Worm (Caenorhabditis elegans) whole organism, L4 larva: ENCODE results near the gene T24D5.4.

Source experiments
- ZK337.2 ChIP-seq: fragments of 200-800 bp; sonication (Bioruptor generic); IDR thresholded peaks from 2 replicates; pipeline ENCODE4 v1.3.6; 2022; ENCODE audit warnings: missing genetic modification reagents, missing genetic modification characterization, missing compliant biosample characterization
- aly-2 ChIP-seq: sonication (generic microtip); optimal IDR thresholded peaks from 2 replicates; lab custom pipeline; 2018; ENCODE audit warnings: missing biosample characterization, missing genetic modification characterization
- ceh-28 ChIP-seq: fragments of 150-350 bp; optimal IDR thresholded peaks from 2 replicates; lab custom pipeline; 2014; ENCODE audit warnings: missing biosample characterization, missing genetic modification reagents, missing genetic modification characterization
- dve-1 ChIP-seq: sonication (generic microtip); optimal IDR thresholded peaks from 2 replicates; lab custom pipeline; 2017; ENCODE audit warnings: antibody characterized with exemption, mild to moderate bottlenecking, missing genetic modification characterization, missing compliant biosample characterization; ENCODE audit not compliant: insufficient read depth
- fos-1 ChIP-seq: fragments of 150-350 bp; optimal IDR thresholded peaks from 2 replicates; lab custom pipeline; 2014; ENCODE audit warnings: missing biosample characterization, missing genetic modification characterization
- lim-7 ChIP-seq: fragments of 200-800 bp; sonication (Bioruptor generic); IDR thresholded peaks from 2 replicates; pipeline ENCODE4 v1.3.6; 2022; ENCODE audit warnings: missing genetic modification characterization, missing compliant biosample characterization
- mdl-1 ChIP-seq, 2 experiments: fragments of 150-350 bp in 1 of 2; sonication (generic microtip) in 1 of 2; optimal IDR thresholded peaks; 2 replicates each; lab custom pipeline; 2014 to 2017; ENCODE audit warnings: missing biosample characterization in 2 of 2, missing genetic modification characterization in 2 of 2
- nhr-6 ChIP-seq: fragments of 150-350 bp; optimal IDR thresholded peaks from 2 replicates; lab custom pipeline; 2014; ENCODE audit warnings: missing biosample characterization, missing genetic modification characterization
- pqm-1 ChIP-seq: sonication (generic microtip); optimal IDR thresholded peaks from 2 replicates; lab custom pipeline; 2017; ENCODE audit warnings: missing biosample characterization, missing genetic modification characterization
- skn-1 ChIP-seq: fragments of 150-350 bp; optimal IDR thresholded peaks from 2 replicates; lab custom pipeline; 2014; ENCODE audit warnings: missing biosample characterization, missing genetic modification characterization

- TF ChIP-seq pqm-1 (tag; lab: Kevin White, UChicago): no peak
- no peak for TF ChIP-seq dve-1 (tag; lab: Kevin White, UChicago)
- no peak for TF ChIP-seq mdl-1 (tag; optimal IDR thresholded peaks at IDR 0.05; lab: Kevin White, UChicago)
- TF ChIP-seq ZK337.2 (GFP tag; lab: Robert Waterston, UW): no peak
- no peak for TF ChIP-seq aly-2
- TF ChIP-seq lim-7 (GFP tag; lab: Robert Waterston, UW): no peak
- TF ChIP-seq nhr-6 (tag; lab: Kevin White, UChicago): no peak
- TF ChIP-seq skn-1 (tag; lab: Kevin White, UChicago): no peak
- TF ChIP-seq fos-1 (tag; lab: Kevin White, UChicago): no peak
- no peak for TF ChIP-seq ceh-28 (tag; lab: Kevin White, UChicago)
These were observed 33.0 kb downstream of the T24D5.4 start for ce11 chrX:12630005-12630404.
